Worm (Caenorhabditis elegans) whole organism, mixed stage, embryonic: ENCODE measurements around the gene irld-14.
A peak's percentile ranks its signal among the peaks of the same experiment; 100 is the strongest.

Experiments
- M03D4.4 ChIP-seq: sonication (generic microtip); optimal IDR thresholded peaks from 2 replicates; lab custom pipeline; 2017; ENCODE audit warnings: mild to moderate bottlenecking, missing genetic modification characterization, missing compliant biosample characterization
- bed-3 ChIP-seq: fragments of 200-800 bp; sonication (Bioruptor generic); optimal IDR thresholded peaks from 3 replicates; lab custom pipeline; 2018; ENCODE audit warnings: mild to moderate bottlenecking, missing genetic modification characterization, moderate library complexity, missing compliant biosample characterization
- blmp-1 ChIP-seq: fragments of 150-350 bp; optimal IDR thresholded peaks from 2 replicates; lab custom pipeline; 2014; ENCODE audit warnings: missing biosample characterization, missing genetic modification characterization
- ceh-39 ChIP-seq: fragments of 150-350 bp; optimal IDR thresholded peaks from 2 replicates; lab custom pipeline; 2014; ENCODE audit warnings: missing biosample characterization, missing genetic modification characterization
- ceh-43 ChIP-seq: fragments of 200-800 bp; sonication (Bioruptor generic); optimal IDR thresholded peaks from 2 replicates; lab custom pipeline; 2018; ENCODE audit warnings: mild to moderate bottlenecking, missing genetic modification characterization, moderate library complexity, missing compliant biosample characterization
- ceh-83 ChIP-seq: fragments of 200-800 bp; sonication (Bioruptor generic); optimal IDR thresholded peaks from 2 replicates; lab custom pipeline; 2018; ENCODE audit warnings: mild to moderate bottlenecking, missing genetic modification characterization, missing compliant biosample characterization
- ces-1 ChIP-seq: fragments of 150-350 bp; optimal IDR thresholded peaks from 2 replicates; lab custom pipeline; 2014; ENCODE audit warnings: missing biosample characterization, missing genetic modification reagents, missing genetic modification characterization
- drap-1 ChIP-seq: fragments of 200-800 bp; sonication (Bioruptor generic); optimal IDR thresholded peaks from 3 replicates; lab custom pipeline; 2018; ENCODE audit warnings: mild to moderate bottlenecking, missing genetic modification characterization, missing compliant biosample characterization
- elt-1 ChIP-seq: sonication (generic microtip); optimal IDR thresholded peaks from 2 replicates; lab custom pipeline; 2017; ENCODE audit warnings: missing genetic modification characterization, mild to moderate bottlenecking, missing compliant biosample characterization, antibody characterized with exemption, moderate library complexity, borderline replicate concordance; ENCODE audit not compliant: insufficient read depth
- elt-3 ChIP-seq: fragments of 150-350 bp; optimal IDR thresholded peaks from 2 replicates; lab custom pipeline; 2014; ENCODE audit warnings: missing biosample characterization, missing genetic modification characterization
- flh-1 ChIP-seq: fragments of 200-800 bp; sonication (Bioruptor generic); optimal IDR thresholded peaks from 2 replicates; lab custom pipeline; 2018; ENCODE audit warnings: mild to moderate bottlenecking, missing genetic modification characterization, moderate library complexity, missing compliant biosample characterization
- hlh-1 ChIP-seq: fragments of 150-350 bp; optimal IDR thresholded peaks from 2 replicates; lab custom pipeline; 2014; ENCODE audit warnings: missing biosample characterization, missing genetic modification reagents, missing genetic modification characterization
- lin-13 ChIP-seq: fragments of 150-350 bp; optimal IDR thresholded peaks from 2 replicates; lab custom pipeline; 2014; ENCODE audit warnings: missing biosample characterization, missing genetic modification characterization
- lin-32 ChIP-seq: fragments of 200-800 bp; sonication (Bioruptor generic); optimal IDR thresholded peaks from 2 replicates; lab custom pipeline; 2018; ENCODE audit warnings: mild to moderate bottlenecking, missing genetic modification characterization, missing compliant biosample characterization
- lsy-2 ChIP-seq: fragments of 150-350 bp; optimal IDR thresholded peaks from 2 replicates; lab custom pipeline; 2014; ENCODE audit warnings: missing biosample characterization, missing genetic modification characterization
- mab-5 ChIP-seq: fragments of 150-350 bp; optimal IDR thresholded peaks from 2 replicates; lab custom pipeline; 2014; ENCODE audit warnings: missing biosample characterization, missing genetic modification characterization
- mep-1 ChIP-seq: fragments of 150-350 bp; optimal IDR thresholded peaks from 2 replicates; lab custom pipeline; 2017; ENCODE audit warnings: missing biosample characterization, missing genetic modification reagents, missing genetic modification characterization, inconsistent platforms
- mls-2 ChIP-seq: sonication (generic microtip); optimal IDR thresholded peaks from 2 replicates; lab custom pipeline; 2016; ENCODE audit warnings: mild to moderate bottlenecking, missing genetic modification characterization, moderate library complexity, missing compliant biosample characterization
- nhr-12 ChIP-seq: fragments of 150-350 bp; optimal IDR thresholded peaks from 2 replicates; lab custom pipeline; 2014; ENCODE audit warnings: missing biosample characterization, missing genetic modification characterization
- nhr-2 ChIP-seq: fragments of 150-350 bp; optimal IDR thresholded peaks from 2 replicates; lab custom pipeline; 2014; ENCODE audit warnings: missing biosample characterization, missing genetic modification characterization
- nhr-28 ChIP-seq: fragments of 150-350 bp; optimal IDR thresholded peaks from 2 replicates; lab custom pipeline; 2014; ENCODE audit warnings: missing biosample characterization, missing genetic modification characterization
- nhr-76 ChIP-seq: sonication (generic microtip); optimal IDR thresholded peaks from 2 replicates; lab custom pipeline; 2017; ENCODE audit warnings: missing biosample characterization, missing genetic modification characterization
- pha-4 ChIP-seq: fragments of 150-350 bp; optimal IDR thresholded peaks from 2 replicates; lab custom pipeline; 2018; ENCODE audit warnings: missing biosample characterization, missing genetic modification reagents, missing genetic modification characterization
- sem-2 ChIP-seq: fragments of 200-800 bp; sonication (Bioruptor generic); optimal IDR thresholded peaks from 2 replicates; lab custom pipeline; 2018; ENCODE audit warnings: mild to moderate bottlenecking, missing genetic modification characterization, missing compliant biosample characterization
- snpc-4 ChIP-seq: fragments of 150-350 bp; optimal IDR thresholded peaks from 2 replicates; lab custom pipeline; 2014; ENCODE audit warnings: missing biosample characterization, missing genetic modification characterization
- tbx-8 ChIP-seq: fragments of 200-800 bp; sonication (Bioruptor generic); optimal IDR thresholded peaks from 2 replicates; lab custom pipeline; 2018; ENCODE audit warnings: mild to moderate bottlenecking, missing genetic modification characterization, moderate library complexity, missing compliant biosample characterization
- unc-120 ChIP-seq: sonication (generic microtip); optimal IDR thresholded peaks from 2 replicates; lab custom pipeline; 2017; ENCODE audit warnings: missing genetic modification characterization, missing compliant biosample characterization; ENCODE audit not compliant: poor library complexity, severe bottlenecking
- unc-39 ChIP-seq: fragments of 150-350 bp; optimal IDR thresholded peaks from 2 replicates; lab custom pipeline; 2014; ENCODE audit warnings: missing biosample characterization, missing genetic modification characterization
- zip-8 ChIP-seq: fragments of 150-350 bp; optimal IDR thresholded peaks from 2 replicates; lab custom pipeline; 2014; ENCODE audit warnings: missing biosample characterization, missing genetic modification characterization
- ztf-11 ChIP-seq: fragments of 150-350 bp; optimal IDR thresholded peaks from 2 replicates; lab custom pipeline; 2014; ENCODE audit warnings: missing biosample characterization, missing genetic modification characterization

irld-14 gene

DNA sequence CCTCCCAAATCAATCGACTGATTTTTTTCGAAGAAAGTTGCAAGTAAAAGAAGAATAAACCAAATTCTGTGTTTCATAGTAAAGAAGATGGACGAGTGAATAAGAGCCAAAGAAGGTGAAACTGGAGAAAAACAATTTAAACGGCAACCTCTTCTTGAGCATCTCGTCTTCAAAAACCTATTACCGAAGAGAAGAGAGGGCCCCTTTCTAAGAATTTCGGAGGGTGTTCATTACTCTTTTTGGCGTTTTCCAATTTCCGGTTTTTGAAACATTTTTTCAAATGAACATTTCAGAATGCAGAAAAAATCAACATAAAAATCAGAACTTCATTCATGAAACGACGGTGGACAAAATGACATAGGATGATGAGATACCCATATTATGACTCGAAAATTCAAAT, 15.2 kb downstream of the irld-14 start, which contains the start of gene nmr-2:
Gene nmr-2 (minus strand): TSS at position 101 of the 400 bp plus-strand sequence.
- TF ChIP-seq drap-1 (GFP tag; lab: Kevin White, UChicago) (no peak), blmp-1 (tag; lab: Kevin White, UChicago) (no peak), mls-2 (tag; lab: Kevin White, UChicago) (no peak), elt-1 (tag; lab: Kevin White, UChicago) (no peak), nhr-12 (tag; lab: Kevin White, UChicago) (no peak), nhr-28 (tag; lab: Kevin White, UChicago) (no peak), zip-8 (tag; lab: Kevin White, UChicago) (no peak), lin-13 (tag; lab: Kevin White, UChicago) (no peak), bed-3 (GFP tag; lab: Kevin White, UChicago) (no peak), nhr-76 (tag; lab: Kevin White, UChicago) (no peak)

DNA sequence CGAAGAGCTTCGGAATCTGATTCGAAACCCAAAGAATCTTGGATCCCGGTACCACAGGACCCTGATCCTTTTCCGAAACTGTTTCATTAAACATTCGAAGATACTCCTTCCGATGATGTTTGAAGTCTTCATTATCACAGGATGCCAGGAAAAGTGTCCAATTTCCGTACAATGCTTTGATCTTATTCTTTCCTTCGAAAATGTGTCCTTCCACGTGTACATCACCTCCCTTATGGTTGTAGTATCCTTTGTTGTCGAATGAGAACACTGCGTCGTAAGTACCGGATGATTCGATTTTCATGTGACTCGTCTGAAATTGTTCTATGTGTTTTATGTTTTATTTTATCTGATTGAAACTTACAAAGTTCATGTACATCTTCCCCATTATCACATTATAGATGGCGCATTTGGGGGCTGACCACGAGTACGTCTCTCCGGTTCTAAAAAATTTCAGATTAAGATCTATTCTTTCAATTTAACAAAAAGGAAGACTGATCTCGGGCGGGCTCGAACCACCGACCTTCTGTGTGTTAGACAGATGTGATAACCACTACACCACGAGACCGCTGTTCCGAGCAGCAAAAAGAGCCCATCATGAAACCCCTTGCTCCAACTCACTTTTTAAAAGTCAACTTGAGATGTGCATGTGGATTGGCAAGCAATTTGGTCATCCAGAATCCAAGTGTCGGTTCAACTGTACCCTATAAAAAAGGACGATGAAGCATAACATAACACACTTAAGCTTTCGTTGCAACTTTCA, 16.4 kb downstream of the irld-14 start:
- no peak for TF ChIP-seq unc-120 (tag; lab: Kevin White, UChicago)
- peak; percentile 10 for TF ChIP-seq sem-2 (GFP tag; lab: Kevin White, UChicago)

DNA sequence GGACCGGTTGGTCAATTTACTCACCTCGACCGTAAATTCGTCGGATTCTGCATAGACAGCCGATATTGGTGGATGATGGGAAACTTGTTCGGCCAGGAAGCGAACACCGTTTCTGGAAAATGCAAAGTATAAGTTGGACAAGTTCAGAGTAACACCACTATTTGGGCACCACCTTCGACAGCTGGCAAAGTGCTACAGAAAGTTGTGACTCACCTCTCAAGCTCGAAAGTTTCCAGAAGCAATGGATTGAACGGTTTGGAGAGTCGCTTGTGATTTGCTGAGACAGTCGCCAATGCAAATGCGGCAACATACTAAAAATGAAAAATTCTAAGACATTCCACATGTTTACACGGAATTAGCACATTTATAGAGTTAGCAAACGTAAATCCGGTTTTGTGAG, 17.0 kb downstream of the irld-14 start:
- TF ChIP-seq sem-2 (GFP tag; lab: Kevin White, UChicago) (no peak), tbx-8 (GFP tag; lab: Kevin White, UChicago) (no peak), ceh-39 (tag; lab: Kevin White, UChicago) (no peak), mls-2 (tag; lab: Kevin White, UChicago) (no peak), nhr-76 (tag; lab: Kevin White, UChicago) (no peak), blmp-1 (tag; lab: Kevin White, UChicago) (no peak), M03D4.4 (tag; lab: Kevin White, UChicago) (no peak), lsy-2 (tag; lab: Kevin White, UChicago) (no peak), elt-3 (tag; lab: Kevin White, UChicago) (no peak), hlh-1 (tag; lab: Kevin White, UChicago) (no peak), nhr-2 (tag; lab: Kevin White, UChicago) (no peak), snpc-4 (no peak), ceh-83 (GFP tag; lab: Kevin White, UChicago) (no peak), pha-4 (tag; lab: Kevin White, UChicago) (no peak), mab-5 (tag; lab: Kevin White, UChicago) (no peak)

DNA sequence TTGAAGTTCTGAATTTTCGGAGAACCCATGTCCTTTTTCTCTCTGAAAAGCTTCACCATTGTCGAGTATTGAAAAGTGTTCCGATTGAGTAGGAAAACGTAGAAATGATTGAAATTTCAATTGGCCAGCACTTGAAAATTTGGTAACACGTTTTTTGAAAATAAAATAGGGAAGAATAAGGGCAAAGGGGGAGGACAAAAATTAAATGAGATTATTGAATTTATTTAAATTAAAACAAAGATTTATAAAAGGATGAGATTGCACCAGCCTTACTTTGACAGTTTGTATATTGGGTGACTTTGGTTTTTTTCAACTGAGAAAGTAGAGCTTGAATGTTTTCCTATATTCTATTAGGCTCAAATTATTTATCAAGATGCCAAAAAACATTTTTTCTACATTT, 17.8 kb downstream of the irld-14 start, which contains the start of gene obr-2:
Gene obr-2 (minus strand): TSS at position 101 of the 400 bp plus-strand sequence.
- TF ChIP-seq ceh-43 (no peak), nhr-12 (tag; lab: Kevin White, UChicago) (no peak), unc-39 (tag; lab: Kevin White, UChicago) (no peak), flh-1 (no peak), pha-4 (tag; lab: Kevin White, UChicago) (no peak), lsy-2 (tag; lab: Kevin White, UChicago) (no peak), nhr-28 (tag; lab: Kevin White, UChicago) (no peak), mep-1 (tag; lab: Kevin White, UChicago) (no peak), ztf-11 (no peak), ces-1 (no peak), M03D4.4 (tag; lab: Kevin White, UChicago) (no peak), sem-2 (GFP tag; lab: Kevin White, UChicago) (no peak), blmp-1 (tag; lab: Kevin White, UChicago) (no peak), nhr-2 (tag; lab: Kevin White, UChicago) (no peak), lin-32 (GFP tag; lab: Kevin White, UChicago) (no peak), hlh-1 (tag; lab: Kevin White, UChicago) (no peak), snpc-4 (no peak), mab-5 (tag; lab: Kevin White, UChicago) (no peak), tbx-8 (GFP tag; lab: Kevin White, UChicago) (no peak), ceh-83 (GFP tag; lab: Kevin White, UChicago) (no peak)
